Worm (Caenorhabditis elegans) whole organism, young adult: Measurements from ENCODE around the gene Y76B12C.9.
"Not testable (repeated sequence)": the region's sequence is repeated elsewhere in the genome, so short reads cannot be mapped to it uniquely, and the experiment has no call there.

ENCODE experiments used
- B0019.2 ChIP-seq: fragments of 200-800 bp; sonication (Bioruptor generic); conservative IDR thresholded peaks from 2 replicates; pipeline ENCODE4 v1.3.6; 2022; ENCODE audit warnings: missing genetic modification reagents, missing genetic modification characterization, missing compliant biosample characterization
- B0035.1 ChIP-seq: sonication (generic microtip); optimal IDR thresholded peaks from 2 replicates; lab custom pipeline; 2016; ENCODE audit warnings: missing genetic modification characterization, mild to moderate bottlenecking, missing compliant biosample characterization, missing genotype, missing genetic modification reagents
- B0336.3 ChIP-seq: fragments of 200-800 bp; sonication (Bioruptor generic); IDR thresholded peaks from 2 replicates; pipeline ENCODE4 v1.3.6; 2022; ENCODE audit warnings: missing genetic modification characterization, missing compliant biosample characterization
- C06A6.2 ChIP-seq: fragments of 200-800 bp; sonication (Bioruptor generic); conservative IDR thresholded peaks from 2 replicates; pipeline ENCODE4 v1.3.6; 2022; ENCODE audit warnings: missing genetic modification characterization, missing compliant biosample characterization
- F52B5.7 ChIP-seq: sonication (generic microtip); optimal IDR thresholded peaks from 2 replicates; lab custom pipeline; 2016; ENCODE audit warnings: mild to moderate bottlenecking, missing genetic modification characterization, missing compliant biosample characterization
- F55B11.4 ChIP-seq: sonication (generic microtip); optimal IDR thresholded peaks from 2 replicates; lab custom pipeline; 2016; ENCODE audit warnings: missing compliant biosample characterization, missing genetic modification characterization, borderline replicate concordance; ENCODE audit not compliant: insufficient read depth
- Y56A3A.18 ChIP-seq: fragments of 200-800 bp; sonication (Bioruptor generic); IDR thresholded peaks from 2 replicates; pipeline ENCODE4 v1.3.6; 2022; ENCODE audit warnings: missing genetic modification reagents, missing genetic modification characterization, missing compliant biosample characterization
- Y67H2A.10 ChIP-seq: fragments of 200-800 bp; sonication (Bioruptor generic); conservative IDR thresholded peaks from 2 replicates; pipeline ENCODE4 v1.3.6; 2022; ENCODE audit warnings: missing genetic modification reagents, missing genetic modification characterization, missing compliant biosample characterization
- ZK185.1 ChIP-seq: sonication (generic microtip); optimal IDR thresholded peaks from 2 replicates; lab custom pipeline; 2016; ENCODE audit warnings: mild to moderate bottlenecking, missing genetic modification characterization, missing compliant biosample characterization; ENCODE audit not compliant: poor library complexity, severe bottlenecking
- attf-5 ChIP-seq: fragments of 200-800 bp; sonication (Bioruptor generic); optimal IDR thresholded peaks from 2 replicates; lab custom pipeline; 2018; ENCODE audit warnings: mild to moderate bottlenecking, missing genetic modification characterization, missing compliant biosample characterization
- attf-6 ChIP-seq: fragments of 200-800 bp; sonication (Bioruptor generic); IDR thresholded peaks from 2 replicates; pipeline ENCODE4 v1.3.6; 2022; ENCODE audit warnings: missing genetic modification reagents, missing genetic modification characterization, missing compliant biosample characterization
- cebp-1 ChIP-seq, 2 experiments: fragments of 200-800 bp in 1 of 2; sonication (Bioruptor generic) in 1 of 2; sonication (generic microtip) in 1 of 2; IDR thresholded peaks in 1 of 2; optimal IDR thresholded peaks in 1 of 2; 2 replicates each; pipeline versions ENCODE4 v1.3.6 to Lab custom; 2017 to 2022; ENCODE audit warnings: missing compliant biosample characterization in 2 of 2, missing genetic modification characterization in 2 of 2, mild to moderate bottlenecking in 1 of 2, missing genetic modification reagents in 1 of 2, moderate library complexity in 1 of 2
- ceh-100 ChIP-seq: fragments of 200-800 bp; sonication (Bioruptor generic); IDR thresholded peaks from 2 replicates; pipeline ENCODE4 v1.3.6; 2022; ENCODE audit warnings: missing genetic modification reagents, missing genetic modification characterization, missing compliant biosample characterization
- ceh-27 ChIP-seq: fragments of 200-800 bp; sonication (Bioruptor generic); optimal IDR thresholded peaks from 2 replicates; lab custom pipeline; 2018; ENCODE audit warnings: mild to moderate bottlenecking, missing genetic modification characterization, moderate library complexity, missing compliant biosample characterization
- ceh-91 ChIP-seq: fragments of 200-800 bp; sonication (Bioruptor generic); IDR thresholded peaks from 2 replicates; pipeline ENCODE4 v1.3.6; 2022; ENCODE audit warnings: missing genetic modification reagents, missing genetic modification characterization, missing compliant biosample characterization
- chd-7 ChIP-seq: sonication (generic microtip); optimal IDR thresholded peaks from 2 replicates; lab custom pipeline; 2016; ENCODE audit warnings: mild to moderate bottlenecking, missing genetic modification characterization, moderate library complexity, missing compliant biosample characterization
- dpff-1 ChIP-seq: sonication (generic microtip); optimal IDR thresholded peaks from 2 replicates; lab custom pipeline; 2017; ENCODE audit warnings: mild to moderate bottlenecking, missing genetic modification characterization, missing compliant biosample characterization
- egl-44 ChIP-seq: fragments of 200-800 bp; sonication (Bioruptor generic); IDR thresholded peaks from 2 replicates; pipeline ENCODE4 v1.3.6; 2022; ENCODE audit warnings: missing genetic modification reagents, missing genetic modification characterization, missing compliant biosample characterization
- ekl-4 ChIP-seq: fragments of 200-800 bp; sonication (Bioruptor generic); IDR thresholded peaks from 2 replicates; pipeline ENCODE4 v1.3.6; 2022; ENCODE audit warnings: missing genetic modification reagents, missing genetic modification characterization, missing compliant biosample characterization
- ets-4 ChIP-seq: fragments of 200-800 bp; sonication (Bioruptor generic); optimal IDR thresholded peaks from 2 replicates; lab custom pipeline; 2018; ENCODE audit warnings: mild to moderate bottlenecking, missing genetic modification characterization, missing compliant biosample characterization
- gei-17 ChIP-seq: fragments of 200-800 bp; sonication (Bioruptor generic); optimal IDR thresholded peaks from 2 replicates; lab custom pipeline; 2018; ENCODE audit warnings: mild to moderate bottlenecking, missing genetic modification characterization, missing compliant biosample characterization
- lin-35 ChIP-seq, 3 experiments: fragments of 150-350 bp in 2 of 3; sonication (generic microtip) in 1 of 3; optimal IDR thresholded peaks; 2 replicates each; lab custom pipeline; 2014 to 2018; ENCODE audit warnings: missing biosample characterization in 3 of 3, missing genetic modification characterization in 3 of 3, missing genetic modification reagents in 3 of 3
- lin-40 ChIP-seq: sonication (generic microtip); optimal IDR thresholded peaks from 2 replicates; lab custom pipeline; 2016; ENCODE audit warnings: missing genetic modification characterization, mild to moderate bottlenecking, missing compliant biosample characterization, missing genotype, missing genetic modification reagents
- lsl-1 ChIP-seq: fragments of 200-800 bp; sonication (Bioruptor generic); optimal IDR thresholded peaks from 2 replicates; lab custom pipeline; 2018; ENCODE audit warnings: mild to moderate bottlenecking, missing genetic modification characterization, moderate library complexity, missing compliant biosample characterization
- madf-8 ChIP-seq: fragments of 200-800 bp; sonication (Bioruptor generic); conservative IDR thresholded peaks from 2 replicates; pipeline ENCODE4 v1.3.6; 2022; ENCODE audit warnings: missing genetic modification reagents, missing genetic modification characterization, missing compliant biosample characterization
- mcd-1 ChIP-seq: fragments of 200-800 bp; sonication (Bioruptor generic); IDR thresholded peaks from 2 replicates; pipeline ENCODE4 v1.3.6; 2022; ENCODE audit warnings: missing genetic modification reagents, missing genetic modification characterization, missing compliant biosample characterization
- mes-4 ChIP-seq: sonication (generic microtip); optimal IDR thresholded peaks from 2 replicates; lab custom pipeline; 2016; ENCODE audit warnings: missing genotype, missing genetic modification characterization, missing compliant biosample characterization
- nfya-2 ChIP-seq: fragments of 200-800 bp; sonication (Bioruptor generic); IDR thresholded peaks from 2 replicates; pipeline ENCODE4 v1.3.6; 2022; ENCODE audit warnings: missing genetic modification reagents, missing genetic modification characterization, missing compliant biosample characterization
- nfyb-1 ChIP-seq: fragments of 200-800 bp; sonication (Bioruptor generic); IDR thresholded peaks from 2 replicates; pipeline ENCODE4 v1.3.6; 2022; ENCODE audit warnings: missing genetic modification reagents, missing genetic modification characterization, missing compliant biosample characterization
- nhr-80 ChIP-seq: sonication (generic microtip); optimal IDR thresholded peaks from 2 replicates; lab custom pipeline; 2016; ENCODE audit warnings: missing genetic modification characterization, missing compliant biosample characterization
- rcor-1 ChIP-seq: fragments of 200-800 bp; sonication (Bioruptor generic); IDR thresholded peaks from 2 replicates; pipeline ENCODE4 v1.3.6; 2022; ENCODE audit warnings: missing genetic modification reagents, missing genetic modification characterization, missing compliant biosample characterization
- snpc-3.4 ChIP-seq: sonication (generic microtip); optimal IDR thresholded peaks from 2 replicates; lab custom pipeline; 2017; ENCODE audit warnings: missing genetic modification characterization, mild to moderate bottlenecking, missing compliant biosample characterization, antibody characterized with exemption, moderate library complexity, missing genotype, missing genetic modification reagents
- somi-1 ChIP-seq: fragments of 200-800 bp; sonication (Bioruptor generic); optimal IDR thresholded peaks from 2 replicates; lab custom pipeline; 2018; ENCODE audit warnings: mild to moderate bottlenecking, missing genetic modification characterization, missing compliant biosample characterization
- tbp1 ChIP-seq: fragments of 200-800 bp; sonication (Bioruptor generic); optimal IDR thresholded peaks from 2 replicates; lab custom pipeline; 2018; ENCODE audit warnings: mild to moderate bottlenecking, missing genetic modification characterization, missing compliant biosample characterization
- tlf-1 ChIP-seq: fragments of 200-800 bp; sonication (Bioruptor generic); optimal IDR thresholded peaks from 2 replicates; lab custom pipeline; 2018; ENCODE audit warnings: mild to moderate bottlenecking, missing genetic modification characterization, missing compliant biosample characterization
- zfh-2 ChIP-seq: fragments of 200-800 bp; sonication (Bioruptor generic); conservative IDR thresholded peaks from 2 replicates; pipeline ENCODE4 v1.3.6; 2022; ENCODE audit warnings: missing genetic modification reagents, missing genetic modification characterization, missing compliant biosample characterization
- ztf-28 ChIP-seq: fragments of 200-800 bp; sonication (Bioruptor generic); IDR thresholded peaks from 2 replicates; pipeline ENCODE4 v1.3.6; 2022; ENCODE audit warnings: missing genetic modification reagents, missing genetic modification characterization, missing compliant biosample characterization
- ztf-3 ChIP-seq: fragments of 200-800 bp; sonication (Bioruptor generic); optimal IDR thresholded peaks from 2 replicates; lab custom pipeline; 2018; ENCODE audit warnings: mild to moderate bottlenecking, missing genetic modification characterization, missing compliant biosample characterization
- ztf-6 ChIP-seq: fragments of 200-800 bp; sonication (Bioruptor generic); IDR thresholded peaks from 2 replicates; pipeline ENCODE4 v1.3.6; 2022; ENCODE audit warnings: missing genetic modification reagents, missing genetic modification characterization, missing compliant biosample characterization

Y76B12C.9 gene

DNA sequence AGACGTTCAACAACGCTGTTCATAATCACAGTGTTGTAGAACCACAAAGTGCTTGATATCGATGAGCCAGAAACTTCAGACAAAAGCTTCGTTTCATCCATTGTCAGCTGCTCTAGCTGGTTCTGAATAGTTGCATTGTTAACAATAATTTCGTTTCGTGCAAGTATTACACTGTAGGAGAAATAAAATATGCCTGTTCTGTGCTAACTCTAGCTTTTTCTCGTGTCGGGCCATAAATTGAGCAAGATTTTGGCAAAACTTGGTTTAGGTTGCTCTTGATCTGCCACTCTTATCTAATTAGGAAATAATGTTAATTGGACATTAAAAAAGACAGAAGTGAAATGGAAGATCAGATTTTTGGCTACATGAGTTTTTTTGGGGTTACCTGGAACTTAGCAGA lies 22.1 kb upstream of the Y76B12C.9 start, which contains the start of gene R05C11.2:
Gene R05C11.2, minus strand, starts transcription at position 101 of the 400 bp plus-strand sequence.
- TF ChIP-seq B0336.3 (no peak), ztf-6 (GFP tag; lab: Robert Waterston, UW) (no peak), F52B5.7 (tag; lab: Kevin White, UChicago) (no peak), madf-8 (no peak), nfya-2 (GFP tag; lab: Robert Waterston, UW) (no peak), rcor-1 (GFP tag; lab: Robert Waterston, UW) (no peak), attf-5 (GFP tag; lab: Kevin White, UChicago) (no peak), ztf-28 (GFP tag; lab: Robert Waterston, UW) (no peak), mes-4 (no peak), ceh-27 (no peak), cebp-1 (GFP tag; IDR thresholded peaks at IDR 0.05; lab: Robert Waterston, UW) (no peak), cebp-1 (tag; optimal IDR thresholded peaks at IDR 0.05; lab: Kevin White, UChicago) (no peak), Y56A3A.18 (GFP tag; lab: Robert Waterston, UW) (no peak), nhr-80 (tag; lab: Kevin White, UChicago) (no peak), F55B11.4 (tag; lab: Kevin White, UChicago) (no peak), ceh-91 (GFP tag; lab: Robert Waterston, UW) (no peak)
- TF ChIP-seq, all 124 proteins: peak for 0

DNA sequence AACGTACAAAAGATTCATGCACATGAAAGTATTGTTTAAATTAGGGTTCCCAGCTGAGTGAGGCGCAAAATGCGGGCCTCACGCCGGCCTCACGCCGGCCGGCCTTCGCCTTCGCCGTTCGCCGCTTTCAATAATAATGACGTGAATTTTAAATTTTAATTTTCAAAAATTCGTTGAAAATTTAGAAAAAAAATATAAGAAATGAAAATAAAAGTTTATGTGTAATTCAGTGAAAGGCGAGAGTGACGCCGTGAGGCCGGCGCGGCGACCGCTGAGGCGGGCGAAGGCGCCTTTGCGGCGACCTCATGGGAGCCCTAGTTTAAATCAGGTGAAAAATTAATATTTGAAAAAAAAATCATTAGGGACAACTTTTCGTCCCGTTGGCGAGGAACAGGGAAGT lies 20.6 kb upstream of the Y76B12C.9 start:
- TF ChIP-seq B0336.3 (no peak), ets-4 (GFP tag; lab: Kevin White, UChicago) (no peak), mcd-1 (0 out of 2 replicates have a peak, but pooled peaks have one; percentile 5), zfh-2 (GFP tag; lab: Robert Waterston, UW) (peak; percentile 66; the same call in 1 of the 2 replicates), snpc-3.4 (tag; lab: Kevin White, UChicago) (no peak)

DNA sequence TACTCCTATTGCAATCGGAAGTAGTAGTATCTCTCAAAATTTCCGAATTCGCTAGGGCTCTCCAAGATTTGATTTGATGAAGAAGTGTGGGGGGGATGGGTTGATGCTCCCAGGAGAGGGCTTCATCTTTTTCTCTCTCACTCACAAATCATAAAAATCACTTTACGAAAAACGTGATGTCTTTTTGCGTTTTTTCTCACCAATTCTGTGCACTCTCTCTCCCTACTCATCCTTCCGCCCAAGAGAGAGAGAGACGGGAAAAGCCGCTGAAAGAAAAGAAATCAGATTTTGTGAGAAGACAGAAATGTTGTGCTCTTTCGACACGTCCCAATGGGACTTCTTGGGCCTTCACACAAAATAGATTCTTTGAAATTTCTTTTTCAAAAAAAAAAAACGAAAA lies 16.7 kb upstream of the Y76B12C.9 start:
- no peak for TF ChIP-seq ceh-91 (GFP tag; lab: Robert Waterston, UW)
- TF ChIP-seq dpff-1 (tag; lab: Kevin White, UChicago) = no peak
- TF ChIP-seq lin-35 (GFP tag; optimal IDR thresholded peaks at IDR 0.05; lab: Kevin White, UChicago) = peak in 1 of 3 experiments; percentile 25
- TF ChIP-seq B0035.1 (tag; lab: Kevin White, UChicago) = no peak
- TF ChIP-seq B0019.2 = no peak
- TF ChIP-seq ztf-3 (GFP tag; lab: Kevin White, UChicago) = no peak
- TF ChIP-seq, all 124 proteins: peak for 1

DNA sequence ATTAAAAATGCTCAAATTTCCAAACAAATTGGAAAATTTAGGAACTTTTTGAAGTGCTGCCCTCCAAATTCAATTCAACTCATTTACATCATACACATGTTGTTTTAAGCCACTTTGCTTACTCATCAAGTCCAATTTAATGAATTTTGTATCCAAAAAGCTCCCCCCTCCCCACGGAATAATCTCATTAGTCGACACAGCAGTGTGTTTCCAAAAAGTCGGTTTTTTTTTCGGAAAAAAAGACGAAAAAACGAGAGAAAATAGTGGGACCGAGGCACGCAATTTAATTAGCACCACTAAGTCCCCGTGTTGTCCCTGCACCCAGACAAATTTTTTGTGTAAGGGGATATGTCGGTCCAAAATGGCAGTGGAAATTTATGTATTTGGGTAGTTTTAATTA lies 15.5 kb upstream of the Y76B12C.9 start:
- TF ChIP-seq tlf-1 (GFP tag; lab: Kevin White, UChicago) (no peak), gei-17 (no peak), lin-35 (GFP tag; optimal IDR thresholded peaks at IDR 0.05; lab: Kevin White, UChicago) (peak in 1 of 3 experiments; percentile 34), ceh-91 (GFP tag; lab: Robert Waterston, UW) (no peak)

DNA sequence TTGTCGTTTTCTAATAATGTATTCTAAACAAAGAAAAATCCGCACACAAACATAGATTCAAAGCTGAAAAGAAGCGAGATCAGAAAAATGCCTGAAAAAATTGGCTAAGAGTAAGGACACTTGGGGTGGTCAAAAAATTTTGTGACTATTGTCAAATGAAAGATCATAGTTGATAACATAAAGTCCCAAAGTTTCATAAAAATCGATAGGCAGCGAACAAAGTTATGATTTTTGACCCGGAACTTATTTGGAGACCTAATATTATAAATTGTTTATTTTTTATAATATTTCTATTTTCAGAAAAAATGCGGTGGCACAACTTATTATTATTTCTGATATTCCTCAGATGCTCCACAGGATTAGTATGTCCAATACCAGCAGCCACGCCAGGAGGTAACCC lies 14.3 kb upstream of the Y76B12C.9 start, which contains the start of gene R05C11.4:
Gene R05C11.4, plus strand, starts transcription at position 301 of the 400 bp plus-strand sequence.
- TF ChIP-seq Y67H2A.10 (GFP tag; lab: Robert Waterston, UW); ZK185.1 (tag; lab: Kevin White, UChicago); B0019.2: not testable (repeated sequence)
- TF ChIP-seq, all 124 proteins: peak for 0; not testable (repeated sequence) for 124

DNA sequence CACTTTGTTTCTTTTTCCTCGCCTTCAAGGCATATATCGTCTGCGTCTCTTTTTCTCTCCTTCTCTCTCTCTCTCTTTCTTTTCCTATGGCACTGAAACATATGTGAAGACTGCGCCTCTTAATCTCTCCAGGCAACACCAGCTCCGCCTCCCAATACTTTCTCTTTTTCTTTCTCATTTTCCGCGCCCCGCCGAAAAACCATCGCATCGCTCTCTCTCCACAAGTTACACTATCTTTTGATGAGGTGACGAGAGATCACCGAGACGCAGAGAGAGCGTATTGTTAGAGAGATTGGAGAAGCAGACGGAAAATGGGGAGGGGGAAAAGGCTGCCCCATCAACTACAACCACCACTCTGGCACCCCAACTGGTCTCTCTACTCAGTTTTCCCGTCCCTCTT lies 12.0 kb upstream of the Y76B12C.9 start:
- TF ChIP-seq ekl-4 (GFP tag; lab: Robert Waterston, UW) (no peak), C06A6.2 (peak; percentile 51; the same call in 1 of the 2 replicates), lin-40 (tag; lab: Kevin White, UChicago) (peak; percentile 76), nfyb-1 (GFP tag; lab: Robert Waterston, UW) (peak; percentile 50; the same call in 1 of the 2 replicates), ceh-100 (no peak), mcd-1 (peak; percentile 50; the same call in 1 of the 2 replicates), attf-6 (GFP tag; lab: Robert Waterston, UW) (no peak), nfya-2 (GFP tag; lab: Robert Waterston, UW) (no peak), egl-44 (GFP tag; lab: Robert Waterston, UW) (no peak), lsl-1 (GFP tag; lab: Kevin White, UChicago) (no peak), somi-1 (GFP tag; lab: Kevin White, UChicago) (peak; percentile 21), chd-7 (tag; lab: Kevin White, UChicago) (peak; percentile 18), tbp1 (no peak)
